Worm (Caenorhabditis elegans): ENCODE results near the gene vrp-1.
A peak's percentile ranks its signal among the peaks of the same experiment; 100 is the strongest.

The vrp-1 gene

ce11 chrIV:3018588-3018987 lies 6.2 kb downstream of the vrp-1 start:
- TF ChIP-seq ref-1 (GFP tag; conservative IDR thresholded peaks at IDR 0.05) (no peak), ztf-29 (GFP tag; IDR thresholded peaks at IDR 0.05) (no peak), klf-2 (GFP tag; conservative IDR thresholded peaks at IDR 0.05) (no peak)

- TF ChIP-seq T22C8.4 (GFP tag; IDR thresholded peaks at IDR 0.05) (no peak), ztf-23 (GFP tag; IDR thresholded peaks at IDR 0.05) (no peak), ztf-29 (GFP tag; IDR thresholded peaks at IDR 0.05) (no peak), cog-1 (tag; optimal IDR thresholded peaks at IDR 0.05) (no peak), tab-1 (GFP tag; IDR thresholded peaks at IDR 0.05) (no peak), med-1 (GFP tag; optimal IDR thresholded peaks at IDR 0.05; ENCODE audit: insufficient read depth) (no peak), flt-1 (GFP tag; IDR thresholded peaks at IDR 0.05) (no peak), klf-2 (GFP tag; conservative IDR thresholded peaks at IDR 0.05) (no peak), ref-1 (GFP tag; conservative IDR thresholded peaks at IDR 0.05) (no peak)
Measured at ce11 chrIV:3019438-3019837, 7.1 kb downstream of the vrp-1 start, which contains the start of gene lin-22. TSS of gene lin-22 (plus strand) at chrIV:3019738.

- TF ChIP-seq T22C8.4 (GFP tag; IDR thresholded peaks at IDR 0.05) (peak; percentile 67), tab-1 (GFP tag; IDR thresholded peaks at IDR 0.05) (no peak), med-1 (GFP tag; optimal IDR thresholded peaks at IDR 0.05; ENCODE audit: insufficient read depth) (no peak)
Measured at ce11 chrIV:3025874-3026609, 13.7 kb downstream of the vrp-1 start.

- TF ChIP-seq ztf-23 (GFP tag; IDR thresholded peaks at IDR 0.05) (no peak), cog-1 (tag; optimal IDR thresholded peaks at IDR 0.05) (no peak), ref-1 (GFP tag; conservative IDR thresholded peaks at IDR 0.05) (no peak), tab-1 (GFP tag; IDR thresholded peaks at IDR 0.05) (no peak), flt-1 (GFP tag; IDR thresholded peaks at IDR 0.05) (no peak), ztf-29 (GFP tag; IDR thresholded peaks at IDR 0.05) (no peak), T22C8.4 (GFP tag; IDR thresholded peaks at IDR 0.05) (no peak), klf-2 (GFP tag; conservative IDR thresholded peaks at IDR 0.05) (no peak), med-1 (GFP tag; optimal IDR thresholded peaks at IDR 0.05; ENCODE audit: insufficient read depth) (no peak)
Measured at ce11 chrIV:3028842-3029241, 16.5 kb downstream of the vrp-1 start, which contains the start of gene ndnf-1. TSS of gene ndnf-1 (minus strand) at chrIV:3028942.

- TF ChIP-seq T22C8.4 (GFP tag; IDR thresholded peaks at IDR 0.05), result no peak
- TF ChIP-seq tab-1 (GFP tag; IDR thresholded peaks at IDR 0.05), result no peak
- no peak for TF ChIP-seq flt-1 (GFP tag; IDR thresholded peaks at IDR 0.05)
- no peak for TF ChIP-seq ztf-29 (GFP tag; IDR thresholded peaks at IDR 0.05)
- TF ChIP-seq ztf-23 (GFP tag; IDR thresholded peaks at IDR 0.05), result no peak
Measured at ce11 chrIV:3029882-3030281, 17.5 kb downstream of the vrp-1 start.

ce11 chrIV:3032020-3032419 lies 19.6 kb downstream of the vrp-1 start:
- no peak for TF ChIP-seq cog-1 (tag; optimal IDR thresholded peaks at IDR 0.05)
- no peak for TF ChIP-seq ref-1 (GFP tag; conservative IDR thresholded peaks at IDR 0.05)
- TF ChIP-seq med-1 (GFP tag; optimal IDR thresholded peaks at IDR 0.05; ENCODE audit: insufficient read depth), result no peak
- no peak for TF ChIP-seq ztf-29 (GFP tag; IDR thresholded peaks at IDR 0.05)
- TF ChIP-seq klf-2 (GFP tag; conservative IDR thresholded peaks at IDR 0.05), result no peak
- no peak for TF ChIP-seq ztf-23 (GFP tag; IDR thresholded peaks at IDR 0.05)
- no peak for TF ChIP-seq tab-1 (GFP tag; IDR thresholded peaks at IDR 0.05)
- no peak for TF ChIP-seq flt-1 (GFP tag; IDR thresholded peaks at IDR 0.05)
- TF ChIP-seq T22C8.4 (GFP tag; IDR thresholded peaks at IDR 0.05), result no peak

- TF ChIP-seq ref-1 (GFP tag; conservative IDR thresholded peaks at IDR 0.05) (no peak), med-1 (GFP tag; optimal IDR thresholded peaks at IDR 0.05; ENCODE audit: insufficient read depth) (no peak), T22C8.4 (GFP tag; IDR thresholded peaks at IDR 0.05) (no peak), tab-1 (GFP tag; IDR thresholded peaks at IDR 0.05) (no peak), ztf-23 (GFP tag; IDR thresholded peaks at IDR 0.05) (no peak), klf-2 (GFP tag; conservative IDR thresholded peaks at IDR 0.05) (no peak), cog-1 (tag; optimal IDR thresholded peaks at IDR 0.05) (no peak), flt-1 (GFP tag; IDR thresholded peaks at IDR 0.05) (no peak), ztf-29 (GFP tag; IDR thresholded peaks at IDR 0.05) (no peak)
Measured at ce11 chrIV:3035375-3035774, 23.0 kb downstream of the vrp-1 start.

ce11 chrIV:3037932-3038331 lies 25.5 kb downstream of the vrp-1 start:
- TF ChIP-seq klf-2 (GFP tag; conservative IDR thresholded peaks at IDR 0.05), result no peak
- no peak for TF ChIP-seq T22C8.4 (GFP tag; IDR thresholded peaks at IDR 0.05)

- no peak for TF ChIP-seq flt-1 (GFP tag; IDR thresholded peaks at IDR 0.05)
- TF ChIP-seq klf-2 (GFP tag; conservative IDR thresholded peaks at IDR 0.05), result no peak
- no peak for TF ChIP-seq cog-1 (tag; optimal IDR thresholded peaks at IDR 0.05)
- no peak for TF ChIP-seq ztf-23 (GFP tag; IDR thresholded peaks at IDR 0.05)
Measured at ce11 chrIV:3038740-3039139, 26.4 kb downstream of the vrp-1 start.

ce11 chrIV:3044158-3044557 lies 31.8 kb downstream of the vrp-1 start:
- no peak for TF ChIP-seq flt-1 (GFP tag; IDR thresholded peaks at IDR 0.05)

ce11 chrIV:3046009-3046408 lies 33.6 kb downstream of the vrp-1 start:
- TF ChIP-seq ref-1 (GFP tag; conservative IDR thresholded peaks at IDR 0.05), result no peak
- no peak for TF ChIP-seq ztf-29 (GFP tag; IDR thresholded peaks at IDR 0.05)
- no peak for TF ChIP-seq cog-1 (tag; optimal IDR thresholded peaks at IDR 0.05)
- no peak for TF ChIP-seq ztf-23 (GFP tag; IDR thresholded peaks at IDR 0.05)
